Worm (Caenorhabditis elegans) whole organism, late embryonic: Measurements from ENCODE around the gene cutl-25.

Source experiments
- C08G9.2 ChIP-seq: sonication (generic microtip); optimal IDR thresholded peaks from 2 replicates; lab custom pipeline; 2016; ENCODE audit warnings: mild to moderate bottlenecking, missing genetic modification characterization, moderate library complexity, missing compliant biosample characterization
- T23F11.4 ChIP-seq: fragments of 200-800 bp; sonication (Bioruptor generic); optimal IDR thresholded peaks from 2 replicates; lab custom pipeline; 2018; ENCODE audit warnings: mild to moderate bottlenecking, missing genetic modification characterization, missing compliant biosample characterization
- ahr-1 ChIP-seq: sonication (generic microtip); optimal IDR thresholded peaks from 2 replicates; lab custom pipeline; 2016; ENCODE audit warnings: missing genetic modification characterization, missing compliant biosample characterization
- ceh-18 ChIP-seq: sonication (generic microtip); optimal IDR thresholded peaks from 2 replicates; lab custom pipeline; 2016; ENCODE audit warnings: missing genetic modification characterization, missing compliant biosample characterization
- ceh-19 ChIP-seq: fragments of 200-800 bp; sonication (Bioruptor generic); optimal IDR thresholded peaks from 2 replicates; lab custom pipeline; 2018; ENCODE audit warnings: mild to moderate bottlenecking, missing genetic modification characterization, missing compliant biosample characterization
- ceh-22 ChIP-seq: sonication (generic microtip); optimal IDR thresholded peaks from 2 replicates; lab custom pipeline; 2017; ENCODE audit warnings: missing biosample characterization, missing genetic modification characterization
- ceh-30 ChIP-seq: fragments of 150-350 bp; optimal IDR thresholded peaks from 2 replicates; lab custom pipeline; 2014; ENCODE audit warnings: missing biosample characterization, missing genetic modification characterization
- ceh-34 ChIP-seq: sonication (generic microtip); optimal IDR thresholded peaks from 2 replicates; lab custom pipeline; 2016; ENCODE audit warnings: mild to moderate bottlenecking, missing genetic modification characterization, missing compliant biosample characterization
- ceh-48 ChIP-seq: sonication (generic microtip); optimal IDR thresholded peaks from 2 replicates; lab custom pipeline; 2016; ENCODE audit warnings: missing genetic modification characterization, inconsistent platforms, missing compliant biosample characterization
- ceh-6 ChIP-seq: fragments of 200-800 bp; sonication (Bioruptor generic); optimal IDR thresholded peaks from 2 replicates; lab custom pipeline; 2018; ENCODE audit warnings: mild to moderate bottlenecking, missing genetic modification characterization, missing compliant biosample characterization
- dmd-4 ChIP-seq: sonication (generic microtip); optimal IDR thresholded peaks from 2 replicates; lab custom pipeline; 2016; ENCODE audit warnings: borderline replicate concordance, missing genetic modification characterization, missing compliant biosample characterization
- dve-1 ChIP-seq: sonication (generic microtip); optimal IDR thresholded peaks from 2 replicates; lab custom pipeline; 2017; ENCODE audit warnings: antibody characterized with exemption, mild to moderate bottlenecking, missing genetic modification characterization, missing compliant biosample characterization
- elt-2 ChIP-seq: sonication (generic microtip); optimal IDR thresholded peaks from 2 replicates; lab custom pipeline; 2016; ENCODE audit warnings: missing genetic modification reagents, missing genetic modification characterization, missing compliant biosample characterization
- elt-4 ChIP-seq: sonication (generic microtip); optimal IDR thresholded peaks from 2 replicates; lab custom pipeline; 2016; ENCODE audit warnings: missing genetic modification characterization, missing compliant biosample characterization
- ets-4 ChIP-seq: sonication (generic microtip); optimal IDR thresholded peaks from 2 replicates; lab custom pipeline; 2016; ENCODE audit warnings: missing genetic modification characterization, missing compliant biosample characterization
- fax-1 ChIP-seq: sonication (generic microtip); optimal IDR thresholded peaks from 2 replicates; lab custom pipeline; 2016; ENCODE audit warnings: missing genotype, missing genetic modification characterization, missing compliant biosample characterization
- fkh-10 ChIP-seq: fragments of 150-350 bp; optimal IDR thresholded peaks from 2 replicates; lab custom pipeline; 2014; ENCODE audit warnings: missing biosample characterization, missing genetic modification reagents, missing genetic modification characterization
- fkh-6 ChIP-seq: sonication (generic microtip); optimal IDR thresholded peaks from 2 replicates; lab custom pipeline; 2016; ENCODE audit warnings: missing genetic modification characterization, missing compliant biosample characterization
- hlh-13 ChIP-seq: fragments of 200-800 bp; sonication (Bioruptor generic); optimal IDR thresholded peaks from 2 replicates; lab custom pipeline; 2018; ENCODE audit warnings: mild to moderate bottlenecking, missing genetic modification characterization, missing compliant biosample characterization
- hlh-15 ChIP-seq: sonication (generic microtip); optimal IDR thresholded peaks from 2 replicates; lab custom pipeline; 2016; ENCODE audit warnings: missing genetic modification characterization, missing compliant biosample characterization
- hlh-8 ChIP-seq: sonication (generic microtip); optimal IDR thresholded peaks from 2 replicates; lab custom pipeline; 2016; ENCODE audit warnings: missing genotype, missing genetic modification characterization, missing compliant biosample characterization
- madf-2 ChIP-seq: sonication (generic microtip); optimal IDR thresholded peaks from 2 replicates; lab custom pipeline; 2017; ENCODE audit warnings: missing genetic modification characterization, missing compliant biosample characterization
- mec-3 ChIP-seq: sonication (generic microtip); optimal IDR thresholded peaks from 2 replicates; lab custom pipeline; 2016; ENCODE audit warnings: borderline replicate concordance, missing genetic modification characterization, missing compliant biosample characterization
- nfya-1 ChIP-seq: sonication (generic microtip); optimal IDR thresholded peaks from 2 replicates; lab custom pipeline; 2017; ENCODE audit warnings: missing genetic modification characterization, mild to moderate bottlenecking, missing compliant biosample characterization, antibody characterized with exemption, moderate library complexity
- nhr-11 ChIP-seq: fragments of 150-350 bp; optimal IDR thresholded peaks from 2 replicates; lab custom pipeline; 2014; ENCODE audit warnings: missing biosample characterization, missing genetic modification characterization
- npax-4 ChIP-seq: sonication (generic microtip); optimal IDR thresholded peaks from 2 replicates; lab custom pipeline; 2016; ENCODE audit warnings: missing genetic modification characterization, missing compliant biosample characterization
- odd-2 ChIP-seq: sonication (generic microtip); optimal IDR thresholded peaks from 2 replicates; lab custom pipeline; 2017; ENCODE audit warnings: antibody characterized with exemption, mild to moderate bottlenecking, missing genetic modification characterization, missing compliant biosample characterization
- pag-3 ChIP-seq: sonication (generic microtip); optimal IDR thresholded peaks from 2 replicates; lab custom pipeline; 2016; ENCODE audit warnings: missing compliant biosample characterization, missing genetic modification characterization, borderline replicate concordance
- pat-9 ChIP-seq: fragments of 200-800 bp; sonication (Bioruptor generic); optimal IDR thresholded peaks from 2 replicates; lab custom pipeline; 2018; ENCODE audit warnings: mild to moderate bottlenecking, missing genetic modification characterization, moderate library complexity, missing compliant biosample characterization
- pax-1 ChIP-seq: fragments of 150-350 bp; optimal IDR thresholded peaks from 2 replicates; lab custom pipeline; 2014; ENCODE audit warnings: missing biosample characterization, missing genetic modification characterization
- pqm-1 ChIP-seq: sonication (generic microtip); optimal IDR thresholded peaks from 2 replicates; lab custom pipeline; 2016; ENCODE audit warnings: missing genetic modification characterization, missing compliant biosample characterization
- pros-1 ChIP-seq: fragments of 150-350 bp; optimal IDR thresholded peaks from 2 replicates; lab custom pipeline; 2014; ENCODE audit warnings: missing biosample characterization, missing genetic modification reagents, missing genetic modification characterization
- ref-2 ChIP-seq: sonication (generic microtip); optimal IDR thresholded peaks from 2 replicates; lab custom pipeline; 2016; ENCODE audit warnings: missing genetic modification characterization, missing compliant biosample characterization
- sdc-2 ChIP-seq: sonication (generic microtip); optimal IDR thresholded peaks from 2 replicates; lab custom pipeline; 2016; ENCODE audit warnings: missing genotype, missing genetic modification characterization, missing compliant biosample characterization
- syd-9 ChIP-seq: sonication (generic microtip); optimal IDR thresholded peaks from 2 replicates; lab custom pipeline; 2016; ENCODE audit warnings: mild to moderate bottlenecking, missing genetic modification characterization, moderate library complexity, missing compliant biosample characterization
- ttx-3 ChIP-seq: sonication (generic microtip); optimal IDR thresholded peaks from 2 replicates; lab custom pipeline; 2016; ENCODE audit warnings: missing genetic modification reagents, missing genetic modification characterization, missing compliant biosample characterization
- unc-42 ChIP-seq: sonication (generic microtip); optimal IDR thresholded peaks from 2 replicates; lab custom pipeline; 2016; ENCODE audit warnings: missing genotype, missing genetic modification characterization, missing compliant biosample characterization
- ztf-16 ChIP-seq: sonication (generic microtip); optimal IDR thresholded peaks from 2 replicates; lab custom pipeline; 2017; ENCODE audit warnings: missing genetic modification characterization, missing compliant biosample characterization

Gene cutl-25

ce11 chrIII:3066769-3067168 is 19.8 kb upstream of the cutl-25 start:
- TF ChIP-seq dve-1: no peak
- no peak for TF ChIP-seq pat-9 (tag; lab: Kevin White, UChicago)
- no peak for TF ChIP-seq ttx-3 (tag; lab: Kevin White, UChicago)
- no peak for TF ChIP-seq ceh-34 (tag; lab: Kevin White, UChicago)
- no peak for TF ChIP-seq ztf-16 (tag; lab: Kevin White, UChicago)
- no peak for TF ChIP-seq sdc-2 (tag; lab: Kevin White, UChicago)
- no peak for TF ChIP-seq npax-4
- TF ChIP-seq pqm-1 (tag; lab: Kevin White, UChicago): no peak
- TF ChIP-seq unc-42 (tag; lab: Kevin White, UChicago): no peak
- TF ChIP-seq ceh-30 (tag; lab: Kevin White, UChicago): no peak
- no peak for TF ChIP-seq ceh-22 (tag; lab: Kevin White, UChicago)
- TF ChIP-seq elt-2 (tag; lab: Kevin White, UChicago): no peak
- TF ChIP-seq pros-1 (tag; lab: Kevin White, UChicago): no peak
- TF ChIP-seq nhr-11 (tag; lab: Kevin White, UChicago): no peak
- TF ChIP-seq ref-2 (tag; lab: Kevin White, UChicago): no peak
- TF ChIP-seq ceh-19: no peak

ce11 chrIII:3065876-3066509 is 19.1 kb upstream of the cutl-25 start:
- TF ChIP-seq ztf-16 (tag; lab: Kevin White, UChicago): no peak
- peak; percentile 9 for TF ChIP-seq T23F11.4 (GFP tag; lab: Kevin White, UChicago)
- TF ChIP-seq pat-9 (tag; lab: Kevin White, UChicago): peak; percentile 14
- no peak for TF ChIP-seq odd-2 (tag; lab: Kevin White, UChicago)
- TF ChIP-seq nfya-1 (tag; lab: Kevin White, UChicago): peak; percentile 9
- no peak for TF ChIP-seq hlh-8 (tag; lab: Kevin White, UChicago)
- TF ChIP-seq nhr-11 (tag; lab: Kevin White, UChicago): no peak
- no peak for TF ChIP-seq dmd-4
- no peak for TF ChIP-seq ttx-3 (tag; lab: Kevin White, UChicago)
- no peak for TF ChIP-seq elt-4 (tag; lab: Kevin White, UChicago)
- peak; percentile 66 for TF ChIP-seq ceh-18 (tag; lab: Kevin White, UChicago)
- peak; percentile 4 for TF ChIP-seq elt-2 (tag; lab: Kevin White, UChicago)
- no peak for TF ChIP-seq ets-4 (tag; lab: Kevin White, UChicago)

ce11 chrIII:3064566-3064965 is 17.6 kb upstream of the cutl-25 start:
- no peak for TF ChIP-seq dmd-4
- TF ChIP-seq madf-2 (tag; lab: Kevin White, UChicago): no peak
- TF ChIP-seq, all 69 proteins: peak for 0

- TF ChIP-seq fkh-6 (tag; lab: Kevin White, UChicago) (no peak), ceh-34 (tag; lab: Kevin White, UChicago) (no peak), hlh-13 (no peak), ahr-1 (tag; lab: Kevin White, UChicago) (no peak), ceh-6 (GFP tag; lab: Kevin White, UChicago) (no peak), ceh-48 (tag; lab: Kevin White, UChicago) (no peak), mec-3 (tag; lab: Kevin White, UChicago) (no peak), nfya-1 (tag; lab: Kevin White, UChicago) (no peak), hlh-8 (tag; lab: Kevin White, UChicago) (no peak), pax-1 (no peak), syd-9 (no peak), ets-4 (tag; lab: Kevin White, UChicago) (no peak), elt-4 (tag; lab: Kevin White, UChicago) (no peak), pag-3 (tag; lab: Kevin White, UChicago) (no peak), dmd-4 (no peak), ref-2 (tag; lab: Kevin White, UChicago) (no peak), hlh-15 (tag; lab: Kevin White, UChicago) (no peak), fkh-10 (no peak), C08G9.2 (tag; lab: Kevin White, UChicago) (no peak), fax-1 (no peak)
Measured at ce11 chrIII:3063999-3064398, 17.1 kb upstream of the cutl-25 start, which contains the start of gene H06I04.6. Gene H06I04.6 (minus strand): TSS chrIII:3064343.
